Worm (Caenorhabditis elegans): ENCODE measurements around the gene T16G1.3.

T16G1.3 gene

ce11 chrV:12944229-12944628 is at the start of gene T16G1.3:
Gene T16G1.3, minus strand, starts transcription at chrV:12944329.
- TF ChIP-seq fos-1 (tag; optimal IDR thresholded peaks at IDR 0.05), result no peak
- no peak for TF ChIP-seq nhr-76 (tag; optimal IDR thresholded peaks at IDR 0.05)
- no peak for TF ChIP-seq T26A8.4 (GFP tag; IDR thresholded peaks at IDR 0.05)

- no peak for TF ChIP-seq nhr-48 (tag; optimal IDR thresholded peaks at IDR 0.05)
- no peak for TF ChIP-seq egl-27 (tag; optimal IDR thresholded peaks at IDR 0.05)
- TF ChIP-seq pqm-1 (tag; optimal IDR thresholded peaks at IDR 0.05), result no peak
- TF ChIP-seq dpl-1 (GFP tag; optimal IDR thresholded peaks at IDR 0.05), result no peak
- no peak for TF ChIP-seq vab-7 (GFP tag; IDR thresholded peaks at IDR 0.05)
- TF ChIP-seq zag-1 (tag; optimal IDR thresholded peaks at IDR 0.05), result no peak
- no peak for TF ChIP-seq ama-1 (optimal IDR thresholded peaks at IDR 0.05)
- no peak for TF ChIP-seq zfp-2 (tag; optimal IDR thresholded peaks at IDR 0.05)
- TF ChIP-seq cey-2 (tag; optimal IDR thresholded peaks at IDR 0.05; ENCODE audit: borderline replicate concordance, insufficient read depth), result no peak
Observed at ce11 chrV:12992891-12993290, 48.8 kb upstream of the T16G1.3 start, which contains the start of the genes F15B9.11 and dsl-7. Gene F15B9.11, minus strand, starts transcription at chrV:12992895. Gene dsl-7, plus strand, starts transcription at chrV:12993150.

ce11 chrV:12988256-12988655 is 44.1 kb upstream of the T16G1.3 start, which contains the start of gene F15B9.8:
Gene F15B9.8, plus strand, starts transcription at chrV:12988556.
- TF ChIP-seq nhr-6 (tag; optimal IDR thresholded peaks at IDR 0.05) (no peak), duxl-1 (tag; optimal IDR thresholded peaks at IDR 0.05; ENCODE audit: poor library complexity) (no peak), cey-2 (tag; optimal IDR thresholded peaks at IDR 0.05; ENCODE audit: borderline replicate concordance, insufficient read depth) (no peak), zip-11 (GFP tag; IDR thresholded peaks at IDR 0.05) (no peak), hlh-11 (tag; optimal IDR thresholded peaks at IDR 0.05) (no peak), F37D6.2 (tag; optimal IDR thresholded peaks at IDR 0.05) (no peak), D1046.2 (GFP tag; IDR thresholded peaks at IDR 0.05) (no peak), lin-13 (GFP tag; optimal IDR thresholded peaks at IDR 0.05) (no peak), ceh-44 (GFP tag; IDR thresholded peaks at IDR 0.05) (no peak), rbr-2 (tag; optimal IDR thresholded peaks at IDR 0.05) (no peak), daf-12 (tag; optimal IDR thresholded peaks at IDR 0.05) (no peak), jun-1 (tag; optimal IDR thresholded peaks at IDR 0.05) (no peak), aly-2 (tag; optimal IDR thresholded peaks at IDR 0.05) (no peak)

DNA sequence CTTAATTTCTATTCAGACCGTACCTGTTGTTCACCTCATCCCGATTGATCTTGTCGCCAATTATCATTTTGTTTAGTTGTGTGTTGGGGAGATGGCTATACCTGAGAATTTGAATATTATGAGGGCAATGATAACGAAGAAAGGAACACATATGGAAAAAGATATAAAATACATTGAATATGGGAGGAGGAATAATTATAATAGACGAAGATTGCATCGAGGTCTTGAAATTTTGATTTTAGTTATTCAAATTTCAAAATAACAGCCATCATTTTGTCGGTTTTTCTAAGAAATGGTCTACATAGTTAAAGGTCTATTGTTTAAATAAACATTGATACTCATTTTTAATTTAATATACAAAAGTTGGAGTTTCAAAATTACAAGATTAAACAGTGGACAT is 42.9 kb upstream of the T16G1.3 start, which contains the start of gene shw-3:
Gene shw-3 (minus strand): TSS at position 101 of the 400 bp plus-strand sequence.
- TF ChIP-seq fkh-10 (GFP tag; optimal IDR thresholded peaks at IDR 0.05) (no peak), hmg-1.1 (GFP tag; IDR thresholded peaks at IDR 0.05) (no peak), fos-1 (tag; optimal IDR thresholded peaks at IDR 0.05) (no peak), ZK546.5 (tag; optimal IDR thresholded peaks at IDR 0.05) (no peak), lin-38 (GFP tag; IDR thresholded peaks at IDR 0.05) (no peak), Y48G9A.11 (GFP tag; IDR thresholded peaks at IDR 0.05) (no peak)

ce11 chrV:12974047-12974446 is 29.9 kb upstream of the T16G1.3 start:
- no peak for TF ChIP-seq pqm-1 (tag; optimal IDR thresholded peaks at IDR 0.05)
- no peak for TF ChIP-seq Y5F2A.4 (GFP tag; optimal IDR thresholded peaks at IDR 0.05)
- no peak for TF ChIP-seq ceh-28 (tag; optimal IDR thresholded peaks at IDR 0.05)
- no peak for TF ChIP-seq aha-1 (tag)
- peak in 1 of 2 experiments; percentile 59 for TF ChIP-seq unc-62 (GFP tag; optimal IDR thresholded peaks at IDR 0.05 in 1 of 2)
- no peak for TF ChIP-seq unc-62 (tag; optimal IDR thresholded peaks at IDR 0.05)
- TF ChIP-seq nhr-111 (GFP tag; optimal IDR thresholded peaks at IDR 0.05), result no peak
- no peak for TF ChIP-seq ztf-7 (tag; optimal IDR thresholded peaks at IDR 0.05)
- no peak for TF ChIP-seq nhr-48 (tag; optimal IDR thresholded peaks at IDR 0.05)

All from whole organism, L4 larva.